Worm (Caenorhabditis elegans) whole organism, midembryonic: ENCODE results near the gene pkc-3.

ENCODE experiments used
- T22C8.4 ChIP-seq: fragments of 200-800 bp; sonication (Bioruptor generic); IDR thresholded peaks from 2 replicates; pipeline ENCODE4 v1.3.6; 2022; ENCODE audit warnings: missing genetic modification characterization, missing compliant biosample characterization
- cog-1 ChIP-seq: sonication (generic microtip); optimal IDR thresholded peaks from 2 replicates; lab custom pipeline; 2016; ENCODE audit warnings: missing genetic modification characterization, missing compliant biosample characterization
- flt-1 ChIP-seq: fragments of 200-800 bp; sonication (Bioruptor generic); IDR thresholded peaks from 2 replicates; pipeline ENCODE4 v1.3.6; 2022; ENCODE audit warnings: missing genetic modification characterization, missing compliant biosample characterization
- klf-2 ChIP-seq: fragments of 200-800 bp; sonication (Bioruptor generic); conservative IDR thresholded peaks from 2 replicates; pipeline ENCODE4 v1.3.6; 2022; ENCODE audit warnings: missing genetic modification reagents, missing genetic modification characterization, missing compliant biosample characterization
- med-1 ChIP-seq: sonication (generic microtip); optimal IDR thresholded peaks from 2 replicates; lab custom pipeline; 2017; ENCODE audit warnings: missing genetic modification characterization, mild to moderate bottlenecking, missing compliant biosample characterization, antibody characterized with exemption, missing genetic modification reagents; ENCODE audit not compliant: insufficient read depth
- ref-1 ChIP-seq: fragments of 200-800 bp; sonication (Bioruptor generic); conservative IDR thresholded peaks from 2 replicates; pipeline ENCODE4 v1.3.6; 2022; ENCODE audit warnings: missing genetic modification reagents, missing genetic modification characterization, missing compliant biosample characterization
- ztf-29 ChIP-seq: fragments of 200-800 bp; sonication (Bioruptor generic); IDR thresholded peaks from 2 replicates; pipeline ENCODE4 v1.3.6; 2022; ENCODE audit warnings: missing genetic modification reagents, missing genetic modification characterization, missing compliant biosample characterization

DNA sequence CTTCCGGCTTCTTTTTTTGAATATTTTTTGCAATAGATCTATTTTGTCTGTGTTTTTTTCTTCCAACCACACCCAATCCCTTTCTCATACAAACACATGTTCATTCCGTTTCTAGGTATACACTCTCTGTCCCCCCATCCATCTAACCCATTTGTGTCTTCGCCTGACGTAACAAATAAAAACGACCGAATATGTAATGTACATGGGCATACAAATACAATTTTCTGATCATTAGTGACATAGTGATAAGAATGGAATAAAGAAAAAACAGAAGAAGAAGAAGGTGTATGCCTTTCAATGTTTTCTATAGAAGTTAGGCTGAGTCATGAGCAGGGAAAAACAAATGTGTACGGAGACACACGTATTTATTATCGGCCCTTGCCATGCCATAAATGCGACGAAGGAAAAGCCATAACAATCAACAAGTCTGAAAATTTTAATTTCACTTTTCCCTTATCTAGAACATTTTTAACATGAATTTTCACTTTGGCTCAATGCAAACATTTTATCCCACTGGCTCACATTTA lies 46.0 kb upstream of the pkc-3 start:
- TF ChIP-seq klf-2 (no peak), med-1 (GFP tag; lab: Kevin White, UChicago) (no peak), ref-1 (GFP tag; lab: Robert Waterston, UW) (no peak), cog-1 (no peak), flt-1 (GFP tag; lab: Robert Waterston, UW) (no peak), ztf-29 (GFP tag; lab: Robert Waterston, UW) (no peak), T22C8.4 (GFP tag; lab: Robert Waterston, UW) (no peak)
